Worm (Caenorhabditis elegans) whole organism, L1 larva: ENCODE data around the gene C24G6.8.

ENCODE experiments used
- Y116A8C.19 ChIP-seq: sonication (generic microtip); optimal IDR thresholded peaks from 2 replicates; lab custom pipeline; 2016; ENCODE audit warnings: missing compliant biosample characterization, missing genetic modification characterization, borderline replicate concordance
- ceh-63 ChIP-seq: fragments of 200-800 bp; sonication (Bioruptor generic); optimal IDR thresholded peaks from 2 replicates; lab custom pipeline; 2018; ENCODE audit warnings: mild to moderate bottlenecking, missing genetic modification characterization, missing compliant biosample characterization
- dpl-1 ChIP-seq, 3 experiments: fragments of 150-350 bp in 2 of 3; sonication (generic microtip) in 1 of 3; optimal IDR thresholded peaks; 2 replicates each; lab custom pipeline; 2014 to 2017; ENCODE audit warnings: missing biosample characterization in 3 of 3, missing genetic modification characterization in 3 of 3, missing genetic modification reagents in 3 of 3
- efl-1 ChIP-seq, 4 experiments: fragments of 150-350 bp; optimal IDR thresholded peaks in 3 of 4; peaks in 1 of 4; 1 replicate in 1 of 4; 2 replicates in 3 of 4; lab custom pipeline; 2014; ENCODE audit warnings: missing biosample characterization in 2 of 4, missing genetic modification characterization in 2 of 4, missing genetic modification reagents in 2 of 4
- mep-1 ChIP-seq: fragments of 150-350 bp; optimal IDR thresholded peaks from 2 replicates; lab custom pipeline; 2014; ENCODE audit warnings: missing biosample characterization, missing genetic modification characterization
- nhr-76 ChIP-seq: sonication (generic microtip); optimal IDR thresholded peaks from 2 replicates; lab custom pipeline; 2017; ENCODE audit warnings: missing biosample characterization, missing genetic modification characterization

ce11 chrV:5584833-5585232 lies 49.2 kb upstream of the C24G6.8 start, which contains the start of gene CD4.11:
- no peak for TF ChIP-seq ceh-63 (GFP tag; lab: Kevin White, UChicago)
- TF ChIP-seq nhr-76 (tag; lab: Kevin White, UChicago), result no peak
- no peak for TF ChIP-seq dpl-1 (GFP tag; optimal IDR thresholded peaks at IDR 0.05; lab: Kevin White, UChicago)
- no peak for TF ChIP-seq efl-1 (optimal IDR thresholded peaks at IDR 0.05; lab: Kevin White, UChicago)
- TF ChIP-seq efl-1 (GFP tag; optimal IDR thresholded peaks at IDR 0.05 in 1 of 2; lab: Kevin White, UChicago), result no peak
- TF ChIP-seq Y116A8C.19 (tag; lab: Kevin White, UChicago), result no peak
- TF ChIP-seq mep-1 (tag; lab: Kevin White, UChicago), result no peak
